Fruit fly (Drosophila melanogaster) Kc167 (cell line): Measurements from ENCODE around the gene B-H2.

Experiments used
- h ChIP-seq: fragments of >200 bp; optimal IDR thresholded peaks from 3 replicates; lab custom pipeline; 2018; ENCODE audit warnings: missing external identifiers
- psq ChIP-seq: fragments of >200 bp; optimal IDR thresholded peaks from 2 replicates; lab custom pipeline; 2017; ENCODE audit warnings: missing external identifiers
- ttk ChIP-seq: sonication (Bioruptor generic); optimal IDR thresholded peaks from 2 replicates; lab custom pipeline; 2017; ENCODE audit warnings: missing external identifiers

dm6 chrX:17282626-17283025 is 31.8 kb upstream of the B-H2 start, which contains the start of gene CG8664:
- no peak for TF ChIP-seq psq (lab: Kevin White, UChicago)
- TF ChIP-seq ttk, result no peak
- no peak for TF ChIP-seq h
